Worm (Caenorhabditis elegans) whole organism, midembryonic: ENCODE results near the gene K01A6.4.

Experiments
- cog-1 ChIP-seq: sonication (generic microtip); optimal IDR thresholded peaks from 2 replicates; lab custom pipeline; 2016; ENCODE audit warnings: missing genetic modification characterization, missing compliant biosample characterization
- ztf-23 ChIP-seq: fragments of 200-800 bp; sonication (Bioruptor generic); IDR thresholded peaks from 2 replicates; pipeline ENCODE4 v1.3.6; 2022; ENCODE audit warnings: missing genetic modification reagents, missing genetic modification characterization, missing compliant biosample characterization

- no peak for TF ChIP-seq cog-1
- no peak for TF ChIP-seq ztf-23 (GFP tag; lab: Robert Waterston, UW)
These were observed 8.7 kb upstream of the K01A6.4 start, which contains the start of gene T12A7.6 for ce11 chrIV:11748852-11749251.
